Worm (Caenorhabditis elegans) whole organism, young adult: Measurements from ENCODE around the gene mtcu-2.

ENCODE experiments used
- ama-1 ChIP-seq, 3 experiments: fragments of 150-350 bp in 1 of 3; sonication (generic microtip) in 2 of 3; optimal IDR thresholded peaks; 2 replicates each; lab custom pipeline; 2014 to 2018; ENCODE audit warnings: missing biosample characterization in 2 of 3, missing genetic modification characterization in 2 of 3, missing genetic modification reagents in 2 of 3
- ekl-4 ChIP-seq: fragments of 200-800 bp; sonication (Bioruptor generic); IDR thresholded peaks from 2 replicates; pipeline ENCODE4 v1.3.6; 2022; ENCODE audit warnings: missing genetic modification reagents, missing genetic modification characterization, missing compliant biosample characterization
- madf-6 ChIP-seq: fragments of 200-800 bp; sonication (Bioruptor generic); IDR thresholded peaks from 2 replicates; pipeline ENCODE4 v1.3.6; 2022; ENCODE audit warnings: missing genetic modification reagents, missing genetic modification characterization, missing compliant biosample characterization
- nfya-1 ChIP-seq: sonication (generic microtip); optimal IDR thresholded peaks from 2 replicates; lab custom pipeline; 2017; ENCODE audit warnings: antibody characterized with exemption, missing compliant biosample characterization, missing genetic modification characterization, borderline replicate concordance; ENCODE audit not compliant: insufficient read depth
- pha-4 ChIP-seq: fragments of 150-350 bp; sonication (generic microtip); optimal IDR thresholded peaks from 2 replicates; lab custom pipeline; 2014; ENCODE audit warnings: missing biosample characterization, missing genetic modification reagents, missing genetic modification characterization
- repo-1 ChIP-seq: sonication (generic microtip); optimal IDR thresholded peaks from 2 replicates; lab custom pipeline; 2017; ENCODE audit warnings: mild to moderate bottlenecking, missing genetic modification characterization, missing compliant biosample characterization
- rpc-1 ChIP-seq, 2 experiments: fragments of 150-350 bp in 1 of 2; sonication (generic microtip) in 1 of 2; optimal IDR thresholded peaks; 2 replicates each; lab custom pipeline; 2014 to 2018; ENCODE audit warnings: missing biosample characterization in 1 of 2, missing genetic modification characterization in 1 of 2, missing genetic modification reagents in 1 of 2, missing genotype in 1 of 2
- sea-2 ChIP-seq: fragments of 200-800 bp; sonication (Bioruptor generic); IDR thresholded peaks from 2 replicates; pipeline ENCODE4 v1.3.6; 2022; ENCODE audit warnings: missing genetic modification characterization, missing compliant biosample characterization
- sptf-2 ChIP-seq: fragments of 200-800 bp; sonication (Bioruptor generic); optimal IDR thresholded peaks from 2 replicates; lab custom pipeline; 2018; ENCODE audit warnings: mild to moderate bottlenecking, missing genetic modification characterization, missing compliant biosample characterization
- unc-62 ChIP-seq: fragments of 150-350 bp; optimal IDR thresholded peaks from 2 replicates; lab custom pipeline; 2014; ENCODE audit warnings: missing biosample characterization, missing genetic modification reagents, missing genetic modification characterization
- zim-3 ChIP-seq: sonication (generic microtip); optimal IDR thresholded peaks from 2 replicates; lab custom pipeline; 2017; ENCODE audit warnings: mild to moderate bottlenecking, missing genetic modification characterization, moderate library complexity, missing compliant biosample characterization
- ztf-28 ChIP-seq: fragments of 200-800 bp; sonication (Bioruptor generic); IDR thresholded peaks from 2 replicates; pipeline ENCODE4 v1.3.6; 2022; ENCODE audit warnings: missing genetic modification reagents, missing genetic modification characterization, missing compliant biosample characterization

ce11 chrII:9986635-9987575 lies 46.1 kb downstream of the mtcu-2 start:
- TF ChIP-seq ama-1 (optimal IDR thresholded peaks at IDR 0.05; lab: Kevin White, UChicago) (no peak), ama-1 (GFP tag; optimal IDR thresholded peaks at IDR 0.05; lab: Kevin White, UChicago) (no peak), sptf-2 (no peak), ekl-4 (GFP tag; lab: Robert Waterston, UW) (no peak), repo-1 (no peak), sea-2 (GFP tag; lab: Robert Waterston, UW) (no peak), ztf-28 (GFP tag; lab: Robert Waterston, UW) (no peak), rpc-1 (optimal IDR thresholded peaks at IDR 0.05; lab: Kevin White, UChicago) (no peak), rpc-1 (tag; optimal IDR thresholded peaks at IDR 0.05; lab: Kevin White, UChicago) (no peak), unc-62 (no peak), pha-4 (tag; lab: Kevin White, UChicago) (no peak), nfya-1 (no peak), zim-3 (tag; lab: Kevin White, UChicago) (no peak), madf-6 (GFP tag; lab: Robert Waterston, UW) (no peak)
